ENCODE assay signal across 2 fruit fly cellular contexts in the genomic region with DNA sequence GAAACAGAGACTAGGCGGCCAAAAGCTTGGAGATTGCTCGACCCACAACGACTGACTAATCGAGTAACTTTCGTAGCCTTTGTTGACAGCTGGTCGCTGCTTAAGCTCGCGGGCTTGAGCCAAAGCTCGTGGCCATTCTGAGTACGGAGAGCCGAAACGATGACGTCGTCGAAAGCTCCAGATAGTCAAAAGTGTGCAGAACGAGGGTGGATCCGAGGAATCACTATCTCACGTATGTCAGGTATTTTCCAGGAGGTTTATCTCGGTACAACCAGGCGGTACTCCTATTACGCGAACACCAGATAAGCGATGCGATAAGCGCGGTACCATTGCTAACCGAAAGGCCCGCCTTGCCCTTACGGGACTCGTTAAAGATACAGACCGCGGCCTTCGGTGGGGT.
TF ChIP-seq lines count a peak whose summit lies in the region.

No protein-coding gene starts in this region.

TF ChIP-seq in whole organism, adult, 20 proteins besides CTCF, POLR2A, EP300 and RAD21 (continued from another document):
- TF ChIP-seq pad (GFP tag; optimal IDR thresholded peaks at IDR 0.05; lab: Kevin White, UChicago) = no peak
- no peak for TF ChIP-seq tj (GFP tag; optimal IDR thresholded peaks at IDR 0.05; lab: Kevin White, UChicago)

TF ChIP-seq in whole organism, embryonic, 481 proteins besides CTCF, POLR2A, EP300 and RAD21 (continued from another document):
- TF ChIP-seq gsb (GFP tag; IDR thresholded peaks at IDR 0.05; lab: Robert Waterston, UW) (no peak), Med (GFP tag; lab: Kevin White, UChicago) (peak; percentile 28), CG13894 (tag; optimal IDR thresholded peaks at IDR 0.05; lab: Kevin White, UChicago) (peak; percentile 94), kay (GFP tag; optimal IDR thresholded peaks at IDR 0.05; lab: Kevin White, UChicago) (peak; percentile 12), CrebB (tag; optimal IDR thresholded peaks at IDR 0.05; lab: Kevin White, UChicago) (peak; percentile 24), CG17829 (tag; optimal IDR thresholded peaks at IDR 0.05; lab: Kevin White, UChicago) (no peak), amos (GFP tag; IDR thresholded peaks at IDR 0.05; lab: Robert Waterston, UW; ENCODE audit: partially characterized antibody) (peak; percentile 45; the same call in 1 of the 2 replicates), z (GFP tag; IDR thresholded peaks at IDR 0.05; lab: Robert Waterston, UW) (peak; percentile 94), CG5245 (GFP tag; optimal IDR thresholded peaks at IDR 0.05; lab: Kevin White, UChicago) (no peak), D19B (GFP tag; optimal IDR thresholded peaks at IDR 0.05; lab: Kevin White, UChicago) (no peak), CG34376 (GFP tag; optimal IDR thresholded peaks at IDR 0.05; lab: Kevin White, UChicago) (peak; percentile 75), corto (GFP tag; optimal IDR thresholded peaks at IDR 0.05; lab: Kevin White, UChicago) (no peak), peb (GFP tag; IDR thresholded peaks at IDR 0.05; lab: Robert Waterston, UW) (no peak), tna (GFP tag; IDR thresholded peaks at IDR 0.05; lab: Robert Waterston, UW; ENCODE audit: partially characterized antibody) (no peak), chinmo (GFP tag; IDR thresholded peaks at IDR 0.05; lab: Robert Waterston, UW; ENCODE audit: partially characterized antibody) (peak; percentile 71; the same call in 3 of the 4 replicates), CG33213 (GFP tag; optimal IDR thresholded peaks at IDR 0.05; lab: Kevin White, UChicago) (no peak), Trl (optimal IDR thresholded peaks at IDR 0.05; lab: Kevin White, UChicago) (peak in 1 of 2 experiments; percentile 8), Trl (GFP tag; optimal IDR thresholded peaks at IDR 0.05; lab: Kevin White, UChicago) (no peak), ken (GFP tag; IDR thresholded peaks at IDR 0.05; lab: Robert Waterston, UW) (0 out of 3 replicates have a peak, but pooled peaks have one; percentile 21), Gsc (GFP tag; IDR thresholded peaks at IDR 0.05; lab: Robert Waterston, UW) (no peak), Dfd (GFP tag; optimal IDR thresholded peaks at IDR 0.05; lab: Kevin White, UChicago) (no peak), Stat92E (GFP tag; optimal IDR thresholded peaks at IDR 0.05; lab: Kevin White, UChicago) (no peak), CG42726 (GFP tag; IDR thresholded peaks at IDR 0.05; lab: Robert Waterston, UW; ENCODE audit: partially characterized antibody) (0 out of 2 replicates have a peak, but pooled peaks have one; percentile 5), CG14667 (GFP tag; IDR thresholded peaks at IDR 0.05; lab: Robert Waterston, UW) (no peak)
